Worm (Caenorhabditis elegans): ENCODE data around the gene ifas-2.

DNA sequence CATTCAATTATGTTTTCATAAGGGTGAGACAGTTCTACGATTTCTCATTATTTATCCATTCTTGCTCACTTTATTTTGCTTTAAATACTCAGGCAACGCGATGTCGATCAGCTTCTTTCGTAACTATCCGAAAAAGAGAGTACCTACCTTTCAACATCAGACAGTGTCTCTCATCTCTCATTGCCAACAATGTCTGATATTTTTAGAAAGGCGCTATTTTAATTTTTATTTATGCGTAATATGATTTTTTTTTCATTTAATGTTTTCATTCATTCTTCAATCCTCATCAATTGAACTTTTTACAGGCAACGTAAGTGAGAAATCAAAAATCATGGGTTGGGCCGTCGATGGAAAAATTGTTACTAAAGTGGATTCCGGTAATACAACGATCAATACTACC is 3.9 kb downstream of the ifas-2 start, which contains the start of gene F09C6.13:
- TF ChIP-seq him-1 (tag; optimal IDR thresholded peaks at IDR 0.05) (no peak), W03F9.2 (tag; optimal IDR thresholded peaks at IDR 0.05) (no peak), dao-5 (tag; optimal IDR thresholded peaks at IDR 0.05) (no peak)
